Worm (Caenorhabditis elegans) whole organism, L1 larva: Measurements from ENCODE around the gene F15B10.3.

Source experiments
- blmp-1 ChIP-seq: fragments of 150-350 bp; optimal IDR thresholded peaks from 2 replicates; lab custom pipeline; 2014; ENCODE audit warnings: missing biosample characterization, missing genetic modification characterization
- ceh-63 ChIP-seq: fragments of 200-800 bp; sonication (Bioruptor generic); optimal IDR thresholded peaks from 2 replicates; lab custom pipeline; 2018; ENCODE audit warnings: mild to moderate bottlenecking, missing genetic modification characterization, missing compliant biosample characterization
- ceh-82 ChIP-seq, 3 experiments: fragments of 150-350 bp in 1 of 3; sonication (generic microtip) in 2 of 3; optimal IDR thresholded peaks; 2 replicates each; lab custom pipeline; 2014 to 2017; ENCODE audit warnings: missing biosample characterization in 3 of 3, missing genetic modification characterization in 3 of 3
- ceh-88 ChIP-seq: fragments of 200-800 bp; sonication (Bioruptor generic); IDR thresholded peaks from 2 replicates; pipeline ENCODE4 v1.3.6; 2022; ENCODE audit warnings: missing genetic modification characterization, missing compliant biosample characterization
- ceh-90 ChIP-seq: sonication (generic microtip); optimal IDR thresholded peaks from 2 replicates; lab custom pipeline; 2016; ENCODE audit warnings: missing genetic modification characterization, missing compliant biosample characterization
- ces-1 ChIP-seq: fragments of 150-350 bp; optimal IDR thresholded peaks from 2 replicates; lab custom pipeline; 2014; ENCODE audit warnings: missing biosample characterization, missing genetic modification reagents, missing genetic modification characterization
- dpl-1 ChIP-seq, 3 experiments: fragments of 150-350 bp in 2 of 3; sonication (generic microtip) in 1 of 3; optimal IDR thresholded peaks; 2 replicates each; lab custom pipeline; 2014 to 2017; ENCODE audit warnings: missing biosample characterization in 3 of 3, missing genetic modification characterization in 3 of 3, missing genetic modification reagents in 3 of 3
- dsc-1 ChIP-seq: sonication (generic microtip); optimal IDR thresholded peaks from 2 replicates; lab custom pipeline; 2016; ENCODE audit warnings: mild to moderate bottlenecking, missing genetic modification characterization, missing compliant biosample characterization
- efl-1 ChIP-seq, 4 experiments: fragments of 150-350 bp; optimal IDR thresholded peaks in 3 of 4; peaks in 1 of 4; 1 replicate in 1 of 4; 2 replicates in 3 of 4; lab custom pipeline; 2014; ENCODE audit warnings: missing biosample characterization in 2 of 4, missing genetic modification characterization in 2 of 4, missing genetic modification reagents in 2 of 4
- elt-3 ChIP-seq, 6 experiments: fragments of 150-350 bp in 1 of 6; sonication (generic microtip); optimal IDR thresholded peaks; 2 replicates each; lab custom pipeline; 2017 to 2018; ENCODE audit warnings: missing biosample characterization in 6 of 6, missing genetic modification characterization in 6 of 6, inconsistent platforms in 1 of 6
- fkh-8 ChIP-seq: sonication (generic microtip); optimal IDR thresholded peaks from 2 replicates; lab custom pipeline; 2016; ENCODE audit warnings: mild to moderate bottlenecking, missing genetic modification characterization, missing compliant biosample characterization
- fos-1 ChIP-seq: fragments of 150-350 bp; optimal IDR thresholded peaks from 2 replicates; lab custom pipeline; 2014; ENCODE audit warnings: missing biosample characterization, missing genetic modification characterization
- grh-1 ChIP-seq: fragments of 200-800 bp; sonication (Bioruptor generic); IDR thresholded peaks from 2 replicates; pipeline ENCODE4 v1.3.6; 2022; ENCODE audit warnings: missing genetic modification reagents, missing genetic modification characterization, missing compliant biosample characterization
- hlh-17 ChIP-seq: fragments of 200-800 bp; sonication (Bioruptor generic); optimal IDR thresholded peaks from 2 replicates; lab custom pipeline; 2018; ENCODE audit warnings: missing genetic modification characterization, mild to moderate bottlenecking, missing compliant biosample characterization, moderate library complexity, borderline replicate concordance
- hpl-2 ChIP-seq: fragments of 150-350 bp; optimal IDR thresholded peaks from 2 replicates; lab custom pipeline; 2014; ENCODE audit warnings: missing biosample characterization, missing genetic modification reagents, missing genetic modification characterization
- irx-1 ChIP-seq: sonication (generic microtip); optimal IDR thresholded peaks from 2 replicates; lab custom pipeline; 2016; ENCODE audit warnings: missing genetic modification characterization, missing compliant biosample characterization
- lin-14 ChIP-seq: fragments of 200-800 bp; sonication (Bioruptor generic); optimal IDR thresholded peaks from 2 replicates; lab custom pipeline; 2018; ENCODE audit warnings: mild to moderate bottlenecking, missing genetic modification characterization, moderate library complexity, missing compliant biosample characterization
- lin-15B ChIP-seq: fragments of 150-350 bp; sonication (generic microtip); optimal IDR thresholded peaks from 3 replicates; lab custom pipeline; 2014; ENCODE audit warnings: missing biosample characterization, missing genetic modification characterization
- lin-35 ChIP-seq, 2 experiments: fragments of 150-350 bp; optimal IDR thresholded peaks; 2 replicates each; lab custom pipeline; 2014; ENCODE audit warnings: missing biosample characterization in 2 of 2, missing genetic modification characterization in 2 of 2, missing genetic modification reagents in 2 of 2
- lir-3 ChIP-seq: sonication (generic microtip); optimal IDR thresholded peaks from 2 replicates; lab custom pipeline; 2016; ENCODE audit warnings: mild to moderate bottlenecking, missing genetic modification characterization, moderate library complexity, missing compliant biosample characterization; ENCODE audit not compliant: poor library complexity
- lsy-2 ChIP-seq, 2 experiments: fragments of 150-350 bp; optimal IDR thresholded peaks; 2 replicates each; lab custom pipeline; 2014; ENCODE audit warnings: missing biosample characterization in 2 of 2, missing genetic modification characterization in 2 of 2
- mab-9 ChIP-seq: fragments of 200-800 bp; sonication (Bioruptor generic); IDR thresholded peaks from 2 replicates; pipeline ENCODE4 v1.3.6; 2022; ENCODE audit warnings: missing genetic modification reagents, missing genetic modification characterization, missing compliant biosample characterization
- mdl-1 ChIP-seq, 2 experiments: fragments of 150-350 bp; optimal IDR thresholded peaks; 2 replicates each; lab custom pipeline; 2014 to 2017; ENCODE audit warnings: missing biosample characterization in 2 of 2, missing genetic modification characterization in 2 of 2, inconsistent platforms in 1 of 2
- mep-1 ChIP-seq: fragments of 150-350 bp; optimal IDR thresholded peaks from 2 replicates; lab custom pipeline; 2014; ENCODE audit warnings: missing biosample characterization, missing genetic modification characterization
- nhr-19 ChIP-seq: fragments of 200-800 bp; sonication (Bioruptor generic); conservative IDR thresholded peaks from 2 replicates; pipeline ENCODE4 v1.3.6; 2022; ENCODE audit warnings: missing genetic modification characterization, missing compliant biosample characterization
- nhr-20 ChIP-seq: sonication (generic microtip); optimal IDR thresholded peaks from 2 replicates; lab custom pipeline; 2016; ENCODE audit warnings: mild to moderate bottlenecking, missing genetic modification characterization, missing compliant biosample characterization
- nhr-237 ChIP-seq: fragments of 150-350 bp; optimal IDR thresholded peaks from 2 replicates; lab custom pipeline; 2014; ENCODE audit warnings: missing biosample characterization, missing genetic modification characterization
- nhr-28 ChIP-seq: fragments of 150-350 bp; optimal IDR thresholded peaks from 2 replicates; lab custom pipeline; 2014; ENCODE audit warnings: missing biosample characterization, missing genetic modification characterization
- nhr-71 ChIP-seq: sonication (generic microtip); optimal IDR thresholded peaks from 2 replicates; lab custom pipeline; 2016; ENCODE audit warnings: mild to moderate bottlenecking, missing genetic modification characterization, moderate library complexity, missing compliant biosample characterization
- nhr-77 ChIP-seq: fragments of 150-350 bp; optimal IDR thresholded peaks from 2 replicates; lab custom pipeline; 2014; ENCODE audit warnings: missing biosample characterization, missing genetic modification characterization
- nhr-85 ChIP-seq: sonication (generic microtip); peaks from one replicate; lab custom pipeline; 2016; ENCODE audit warnings: missing genetic modification characterization, inconsistent platforms, missing compliant biosample characterization
- nhr-90 ChIP-seq: sonication (generic microtip); optimal IDR thresholded peaks from 2 replicates; lab custom pipeline; 2016; ENCODE audit warnings: mild to moderate bottlenecking, missing genetic modification characterization, missing compliant biosample characterization; ENCODE audit not compliant: poor library complexity
- pax-3 ChIP-seq: fragments of 200-800 bp; sonication (Bioruptor generic); optimal IDR thresholded peaks from 2 replicates; lab custom pipeline; 2018; ENCODE audit warnings: mild to moderate bottlenecking, missing genetic modification characterization, moderate library complexity, missing compliant biosample characterization
- skn-1 ChIP-seq: fragments of 150-350 bp; optimal IDR thresholded peaks from 2 replicates; lab custom pipeline; 2014; ENCODE audit warnings: missing biosample characterization, missing genetic modification characterization
- snpc-4 ChIP-seq: fragments of 150-350 bp; optimal IDR thresholded peaks from 2 replicates; lab custom pipeline; 2014; ENCODE audit warnings: missing biosample characterization, missing genetic modification characterization
- snu-23 ChIP-seq: sonication (generic microtip); optimal IDR thresholded peaks from 2 replicates; lab custom pipeline; 2016; ENCODE audit warnings: missing genetic modification characterization, missing compliant biosample characterization
- sptf-1 ChIP-seq: fragments of 150-350 bp; optimal IDR thresholded peaks from 2 replicates; lab custom pipeline; 2014; ENCODE audit warnings: missing biosample characterization, missing genetic modification characterization
- sup-37 ChIP-seq: fragments of 200-800 bp; sonication (Bioruptor generic); optimal IDR thresholded peaks from 2 replicates; lab custom pipeline; 2018; ENCODE audit warnings: mild to moderate bottlenecking, missing genetic modification characterization, missing compliant biosample characterization
- tbx-2 ChIP-seq: sonication (generic microtip); optimal IDR thresholded peaks from 2 replicates; lab custom pipeline; 2016; ENCODE audit warnings: missing genetic modification characterization, missing compliant biosample characterization
- unc-130 ChIP-seq: fragments of 150-350 bp; optimal IDR thresholded peaks from 2 replicates; lab custom pipeline; 2017; ENCODE audit warnings: missing biosample characterization, missing genetic modification characterization, inconsistent platforms
- unc-30 ChIP-seq: sonication (generic microtip); optimal IDR thresholded peaks from 2 replicates; lab custom pipeline; 2017; ENCODE audit warnings: missing biosample characterization, missing genetic modification characterization
- unc-86 ChIP-seq: sonication (generic microtip); optimal IDR thresholded peaks from 2 replicates; lab custom pipeline; 2016; ENCODE audit warnings: missing genetic modification characterization, missing compliant biosample characterization
- vab-15 ChIP-seq: sonication (generic microtip); optimal IDR thresholded peaks from 2 replicates; lab custom pipeline; 2017; ENCODE audit warnings: missing genotype, mild to moderate bottlenecking, missing genetic modification characterization, missing compliant biosample characterization
- xbp-1 ChIP-seq: sonication (generic microtip); optimal IDR thresholded peaks from 2 replicates; lab custom pipeline; 2016; ENCODE audit warnings: missing genetic modification characterization, missing compliant biosample characterization
- zip-4 ChIP-seq: fragments of 200-800 bp; sonication (Bioruptor generic); optimal IDR thresholded peaks from 2 replicates; lab custom pipeline; 2018; ENCODE audit warnings: mild to moderate bottlenecking, missing genetic modification characterization, moderate library complexity, missing compliant biosample characterization
- ztf-11 ChIP-seq, 2 experiments: sonication (generic microtip); optimal IDR thresholded peaks; 2 replicates each; lab custom pipeline; 2016 to 2017; ENCODE audit warnings: missing genetic modification characterization in 2 of 2, missing biosample characterization in 1 of 2, missing compliant biosample characterization in 1 of 2
- ztf-4 ChIP-seq: fragments of 150-350 bp; optimal IDR thresholded peaks from 2 replicates; lab custom pipeline; 2014; ENCODE audit warnings: missing biosample characterization, missing genetic modification characterization

The F15B10.3 gene

DNA sequence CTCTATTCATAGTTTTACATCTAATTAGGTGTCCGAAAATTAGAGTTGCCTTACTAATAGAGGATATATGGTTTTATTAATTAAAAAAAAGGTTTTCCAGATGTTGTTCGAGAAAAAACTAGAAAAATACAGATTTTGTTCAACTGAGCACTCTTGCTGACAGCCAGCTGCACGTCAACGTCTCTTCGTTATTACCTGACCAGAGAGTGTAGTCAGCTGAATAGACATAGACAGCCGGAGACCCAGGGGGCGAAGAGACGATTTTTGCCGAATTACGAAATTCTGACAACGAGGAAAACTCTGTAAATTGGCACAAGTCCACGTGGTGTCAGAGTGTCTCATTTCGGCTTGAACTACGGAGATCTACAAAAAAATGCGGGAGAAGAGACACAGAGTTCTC is 16.1 kb downstream of the F15B10.3 start:
- TF ChIP-seq ceh-82 (tag; optimal IDR thresholded peaks at IDR 0.05; lab: Kevin White, UChicago) (peak in 1 of 3 experiments; percentile 16), lir-3 (tag; lab: Kevin White, UChicago) (no peak), lsy-2 (tag; optimal IDR thresholded peaks at IDR 0.05; lab: Kevin White, UChicago) (peak in 1 of 2 experiments; percentile 42), efl-1 (optimal IDR thresholded peaks at IDR 0.05; lab: Kevin White, UChicago) (peak; percentile 12 to 53), efl-1 (GFP tag; optimal IDR thresholded peaks at IDR 0.05 in 1 of 2; lab: Kevin White, UChicago) (peak in 1 of 2 experiments; percentile 89), nhr-71 (no peak), nhr-20 (peak; percentile 24), lin-35 (GFP tag; optimal IDR thresholded peaks at IDR 0.05; lab: Kevin White, UChicago) (peak in 1 of 2 experiments; percentile 36), unc-86 (tag; lab: Kevin White, UChicago) (no peak), irx-1 (tag; lab: Kevin White, UChicago) (no peak), zip-4 (GFP tag; lab: Kevin White, UChicago) (no peak), skn-1 (tag; lab: Kevin White, UChicago) (peak; percentile 48), fkh-8 (no peak), lin-15B (tag; lab: Kevin White, UChicago) (no peak), mdl-1 (tag; optimal IDR thresholded peaks at IDR 0.05; lab: Kevin White, UChicago) (peak in 1 of 2 experiments; percentile 2), ztf-4 (no peak), ceh-63 (GFP tag; lab: Kevin White, UChicago) (no peak), ceh-88 (GFP tag; lab: Robert Waterston, UW) (no peak), ces-1 (no peak), ztf-11 (tag; optimal IDR thresholded peaks at IDR 0.05; lab: Kevin White, UChicago) (no peak)

DNA sequence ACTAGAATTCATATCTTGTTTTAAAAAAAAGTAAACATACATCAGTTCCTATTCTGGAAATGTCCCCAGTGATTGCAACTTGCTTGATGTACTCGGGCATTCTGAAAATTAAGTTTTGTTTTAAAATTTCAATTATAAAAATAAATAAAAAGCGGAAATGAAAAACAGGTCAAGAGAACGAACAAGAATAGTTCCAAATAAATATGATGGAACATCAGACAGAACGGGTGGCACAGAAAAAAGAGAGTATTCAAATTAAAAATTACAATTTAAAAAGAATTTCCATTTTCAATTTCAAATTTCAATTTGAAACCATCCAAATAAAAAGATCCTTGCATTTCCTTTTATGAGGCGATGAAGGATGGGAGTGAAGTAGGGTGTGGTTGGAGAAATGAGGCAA is 18.8 kb downstream of the F15B10.3 start, which contains the start of gene C01B10.3:
TSS of gene C01B10.3 (minus strand) at position 101 of the 400 bp plus-strand sequence.
- TF ChIP-seq ztf-11 (tag; optimal IDR thresholded peaks at IDR 0.05; lab: Kevin White, UChicago) (no peak), nhr-77 (tag; lab: Kevin White, UChicago) (no peak), unc-86 (tag; lab: Kevin White, UChicago) (no peak), hpl-2 (GFP tag; lab: Kevin White, UChicago) (no peak), vab-15 (tag; lab: Kevin White, UChicago) (no peak), snpc-4 (no peak), fos-1 (tag; lab: Kevin White, UChicago) (no peak), nhr-71 (no peak), snu-23 (GFP tag; lab: Kevin White, UChicago) (no peak), dsc-1 (no peak), sup-37 (GFP tag; lab: Kevin White, UChicago) (no peak), tbx-2 (no peak), grh-1 (GFP tag; lab: Robert Waterston, UW) (no peak), hlh-17 (GFP tag; lab: Kevin White, UChicago) (no peak), unc-30 (tag; lab: Kevin White, UChicago) (no peak), pax-3 (tag; lab: Kevin White, UChicago) (no peak), dpl-1 (GFP tag; optimal IDR thresholded peaks at IDR 0.05; lab: Kevin White, UChicago) (no peak), nhr-19 (GFP tag; lab: Robert Waterston, UW) (no peak), nhr-28 (tag; lab: Kevin White, UChicago) (no peak), unc-130 (tag; lab: Kevin White, UChicago) (no peak)

ce11 chrIV:6622142-6622541 is 19.7 kb downstream of the F15B10.3 start:
- TF ChIP-seq lin-14 (GFP tag; lab: Kevin White, UChicago) (peak; percentile 94), nhr-237 (tag; lab: Kevin White, UChicago) (peak; percentile 17), nhr-71 (peak; percentile 40), lsy-2 (tag; optimal IDR thresholded peaks at IDR 0.05; lab: Kevin White, UChicago) (peak in 1 of 2 experiments; percentile 43), zip-4 (GFP tag; lab: Kevin White, UChicago) (peak; percentile 85), dpl-1 (GFP tag; optimal IDR thresholded peaks at IDR 0.05; lab: Kevin White, UChicago) (peak; percentile 15 to 30 (median 23)), mep-1 (peak; percentile 42), tbx-2 (peak; percentile 15), irx-1 (tag; lab: Kevin White, UChicago) (no peak), elt-3 (tag; optimal IDR thresholded peaks at IDR 0.05; lab: Kevin White, UChicago) (peak in 2 of 6 experiments; percentile 43 to 68), nhr-20 (peak; percentile 33), blmp-1 (tag; lab: Kevin White, UChicago) (peak; percentile 46), nhr-85 (tag; lab: Kevin White, UChicago) (peak; percentile 71), skn-1 (tag; lab: Kevin White, UChicago) (peak; percentile 77), mab-9 (no peak), lin-35 (GFP tag; optimal IDR thresholded peaks at IDR 0.05; lab: Kevin White, UChicago) (peak in 1 of 2 experiments; percentile 47), nhr-90 (tag; lab: Kevin White, UChicago) (peak; percentile 35), ceh-90 (tag; lab: Kevin White, UChicago) (no peak), snu-23 (GFP tag; lab: Kevin White, UChicago) (peak; percentile 43), xbp-1 (no peak), sptf-1 (no peak), efl-1 (optimal IDR thresholded peaks at IDR 0.05; lab: Kevin White, UChicago) (peak; percentile 13 to 17), efl-1 (GFP tag; optimal IDR thresholded peaks at IDR 0.05 in 1 of 2; lab: Kevin White, UChicago) (peak; percentile 20 to 91)
